Worm (Caenorhabditis elegans): ENCODE measurements around the gene T24C2.5.

T24C2.5 gene

DNA sequence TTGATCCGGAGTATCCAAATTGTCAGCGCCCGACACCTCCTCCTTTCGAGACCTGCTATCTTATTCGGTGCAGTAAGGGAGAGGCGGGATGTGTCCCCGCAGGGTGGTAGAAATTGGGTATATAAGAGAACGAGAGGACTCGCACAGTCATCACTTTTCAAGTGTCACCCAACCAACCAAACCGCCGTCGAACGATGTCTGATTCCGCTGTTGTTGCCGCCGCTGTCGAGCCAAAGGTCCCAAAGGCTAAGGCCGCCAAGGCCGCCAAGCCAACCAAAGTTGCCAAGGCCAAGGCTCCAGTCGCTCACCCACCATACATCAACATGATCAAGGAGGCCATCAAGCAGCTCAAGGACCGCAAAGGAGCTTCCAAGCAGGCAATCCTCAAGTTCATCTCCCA lies 44.3 kb upstream of the T24C2.5 start, which contains the start of gene his-24:
TSS of gene his-24 (plus strand) at position 150 of the 400 bp plus-strand sequence.
- TF ChIP-seq nhr-28 (tag; optimal IDR thresholded peaks at IDR 0.05) (no peak), ces-1 (GFP tag; optimal IDR thresholded peaks at IDR 0.05) (peak; percentile 37), drap-1 (GFP tag; optimal IDR thresholded peaks at IDR 0.05) (peak; percentile 25), lsy-2 (tag; optimal IDR thresholded peaks at IDR 0.05) (peak; percentile 44), lin-32 (GFP tag; optimal IDR thresholded peaks at IDR 0.05) (peak; percentile 5), hlh-1 (tag; optimal IDR thresholded peaks at IDR 0.05) (peak; percentile 35), unc-62 (GFP tag; optimal IDR thresholded peaks at IDR 0.05) (peak; percentile 29), zip-8 (tag; optimal IDR thresholded peaks at IDR 0.05) (peak; percentile 6), lin-13 (tag; optimal IDR thresholded peaks at IDR 0.05) (peak; percentile 75), unc-120 (tag; optimal IDR thresholded peaks at IDR 0.05; ENCODE audit: poor library complexity, severe bottlenecking) (peak; percentile 26), ceh-83 (GFP tag; optimal IDR thresholded peaks at IDR 0.05) (peak; percentile 51), ham-2 (GFP tag; optimal IDR thresholded peaks at IDR 0.05) (no peak), tbx-8 (GFP tag; optimal IDR thresholded peaks at IDR 0.05) (no peak), nhr-76 (tag; optimal IDR thresholded peaks at IDR 0.05) (no peak), ztf-11 (tag; optimal IDR thresholded peaks at IDR 0.05) (peak; percentile 64), mep-1 (tag; optimal IDR thresholded peaks at IDR 0.05) (peak; percentile 87), mab-5 (tag; optimal IDR thresholded peaks at IDR 0.05) (no peak), pha-4 (tag; optimal IDR thresholded peaks at IDR 0.05) (peak; percentile 66), M03D4.4 (tag; optimal IDR thresholded peaks at IDR 0.05) (peak; percentile 36), elt-1 (tag; optimal IDR thresholded peaks at IDR 0.05; ENCODE audit: borderline replicate concordance, insufficient read depth) (no peak), ceh-39 (tag; optimal IDR thresholded peaks at IDR 0.05) (peak; percentile 61), sem-2 (GFP tag; optimal IDR thresholded peaks at IDR 0.05) (no peak), cnd-1 (tag; optimal IDR thresholded peaks at IDR 0.05) (peak; percentile 59), mls-2 (tag; optimal IDR thresholded peaks at IDR 0.05) (peak; percentile 47), sptf-1 (tag; optimal IDR thresholded peaks at IDR 0.05) (peak; percentile 38)

- TF ChIP-seq ceh-39 (tag; optimal IDR thresholded peaks at IDR 0.05) = no peak
- no peak for TF ChIP-seq ces-1 (GFP tag; optimal IDR thresholded peaks at IDR 0.05)
- no peak for TF ChIP-seq cnd-1 (tag; optimal IDR thresholded peaks at IDR 0.05)
- TF ChIP-seq M03D4.4 (tag; optimal IDR thresholded peaks at IDR 0.05) = no peak
- TF ChIP-seq nhr-2 (tag; optimal IDR thresholded peaks at IDR 0.05) = no peak
- TF ChIP-seq unc-120 (tag; optimal IDR thresholded peaks at IDR 0.05; ENCODE audit: poor library complexity, severe bottlenecking) = no peak
- TF ChIP-seq tbx-8 (GFP tag; optimal IDR thresholded peaks at IDR 0.05) = no peak
These were observed 43.7 kb upstream of the T24C2.5 start for ce11 chrX:14490486-14490885.

ce11 chrX:14491103-14491502 lies 43.1 kb upstream of the T24C2.5 start:
- TF ChIP-seq cnd-1 (tag; optimal IDR thresholded peaks at IDR 0.05) = peak; percentile 55
- no peak for TF ChIP-seq ztf-11 (tag; optimal IDR thresholded peaks at IDR 0.05)
- no peak for TF ChIP-seq blmp-1 (tag; optimal IDR thresholded peaks at IDR 0.05)
- no peak for TF ChIP-seq unc-39 (tag; optimal IDR thresholded peaks at IDR 0.05)
- no peak for TF ChIP-seq unc-120 (tag; optimal IDR thresholded peaks at IDR 0.05; ENCODE audit: poor library complexity, severe bottlenecking)
- peak; percentile 70 for TF ChIP-seq ceh-39 (tag; optimal IDR thresholded peaks at IDR 0.05)
- no peak for TF ChIP-seq snpc-4 (tag; optimal IDR thresholded peaks at IDR 0.05)
- no peak for TF ChIP-seq mab-5 (tag; optimal IDR thresholded peaks at IDR 0.05)
- no peak for TF ChIP-seq nhr-28 (tag; optimal IDR thresholded peaks at IDR 0.05)
- TF ChIP-seq pha-4 (tag; optimal IDR thresholded peaks at IDR 0.05) = no peak
- no peak for TF ChIP-seq elt-3 (tag; optimal IDR thresholded peaks at IDR 0.05)
- no peak for TF ChIP-seq nhr-237 (tag; optimal IDR thresholded peaks at IDR 0.05)
- peak; percentile 38 for TF ChIP-seq mep-1 (tag; optimal IDR thresholded peaks at IDR 0.05)
- no peak for TF ChIP-seq drap-1 (GFP tag; optimal IDR thresholded peaks at IDR 0.05)
- peak; percentile 22 for TF ChIP-seq mls-2 (tag; optimal IDR thresholded peaks at IDR 0.05)
- TF ChIP-seq zip-8 (tag; optimal IDR thresholded peaks at IDR 0.05) = peak; percentile 23
- TF ChIP-seq unc-62 (GFP tag; optimal IDR thresholded peaks at IDR 0.05) = no peak
- no peak for TF ChIP-seq elt-1 (tag; optimal IDR thresholded peaks at IDR 0.05; ENCODE audit: borderline replicate concordance, insufficient read depth)
- TF ChIP-seq hlh-1 (tag; optimal IDR thresholded peaks at IDR 0.05) = no peak

ce11 chrX:14492441-14492840 lies 41.8 kb upstream of the T24C2.5 start:
- TF ChIP-seq unc-62 (GFP tag; optimal IDR thresholded peaks at IDR 0.05) (no peak), zip-8 (tag; optimal IDR thresholded peaks at IDR 0.05) (no peak), hlh-1 (tag; optimal IDR thresholded peaks at IDR 0.05) (no peak), ceh-39 (tag; optimal IDR thresholded peaks at IDR 0.05) (no peak), lin-32 (GFP tag; optimal IDR thresholded peaks at IDR 0.05) (no peak), tbx-8 (GFP tag; optimal IDR thresholded peaks at IDR 0.05) (no peak), ces-1 (GFP tag; optimal IDR thresholded peaks at IDR 0.05) (no peak), nhr-12 (tag; optimal IDR thresholded peaks at IDR 0.05) (no peak), pha-4 (tag; optimal IDR thresholded peaks at IDR 0.05) (no peak), blmp-1 (tag; optimal IDR thresholded peaks at IDR 0.05) (no peak), elt-1 (tag; optimal IDR thresholded peaks at IDR 0.05; ENCODE audit: borderline replicate concordance, insufficient read depth) (no peak), flh-1 (GFP tag; optimal IDR thresholded peaks at IDR 0.05) (no peak), mab-5 (tag; optimal IDR thresholded peaks at IDR 0.05) (no peak), ceh-83 (GFP tag; optimal IDR thresholded peaks at IDR 0.05) (no peak), snpc-4 (tag; optimal IDR thresholded peaks at IDR 0.05) (no peak), lsy-2 (tag; optimal IDR thresholded peaks at IDR 0.05) (no peak), sem-2 (GFP tag; optimal IDR thresholded peaks at IDR 0.05) (no peak), mls-2 (tag; optimal IDR thresholded peaks at IDR 0.05) (no peak)
